Fruit fly (Drosophila melanogaster): Measurements from ENCODE around the gene CG43349.
A peak's percentile ranks its signal among the peaks of the same experiment; 100 is the strongest.

CG43349 gene

DNA sequence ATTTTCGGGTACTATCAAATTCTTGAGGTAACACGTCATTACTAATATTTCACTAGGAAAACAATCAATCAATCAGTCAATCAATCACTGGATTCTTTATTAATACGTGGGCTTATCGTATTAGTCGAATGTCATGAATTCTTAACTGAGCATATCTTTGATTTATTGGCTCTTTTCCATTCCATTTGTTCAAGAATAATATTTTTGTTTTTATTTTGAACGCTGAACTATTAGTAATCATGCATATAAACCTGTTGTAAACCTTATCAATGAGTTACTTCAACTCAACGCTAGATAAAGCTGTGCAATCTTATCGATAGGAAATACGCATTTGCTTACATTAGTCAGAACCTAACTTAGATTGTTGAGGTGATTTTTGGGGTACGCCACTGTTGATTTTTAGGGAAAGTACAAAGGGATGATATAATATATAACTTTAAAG, 1.4 kb downstream of the CG43349 start:
- TF ChIP-seq CG11617 (GFP tag; optimal IDR thresholded peaks at IDR 0.05) (no peak), Mnt (GFP tag; optimal IDR thresholded peaks at IDR 0.05) (no peak), cic (GFP tag; optimal IDR thresholded peaks at IDR 0.05) (peak; percentile 38), tj (GFP tag; optimal IDR thresholded peaks at IDR 0.05) (no peak), kay (GFP tag; ENCODE audit: borderline replicate concordance) (peak; percentile 83), CG7101 (tag; optimal IDR thresholded peaks at IDR 0.05) (no peak)

DNA sequence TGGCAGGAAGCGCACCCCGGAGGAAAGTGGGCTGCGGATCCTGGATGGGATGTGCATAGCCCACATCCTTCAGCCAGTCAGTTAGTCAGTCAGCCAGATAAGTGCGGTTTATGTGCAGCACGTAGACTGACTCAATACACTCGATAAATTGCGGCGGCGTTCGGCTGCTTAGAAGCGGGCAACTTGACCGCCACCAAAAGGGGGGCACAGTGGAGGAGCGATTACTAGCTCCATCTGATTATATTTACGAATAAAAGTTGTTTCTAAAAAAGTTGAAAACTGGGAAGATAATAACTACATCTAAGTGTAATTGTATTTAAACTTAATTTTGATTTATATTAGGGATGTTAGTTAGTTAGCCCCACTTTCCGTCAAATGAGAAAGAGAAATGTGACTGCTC, 2.4 kb downstream of the CG43349 start:
- no peak for TF ChIP-seq Hr96 (GFP tag; optimal IDR thresholded peaks at IDR 0.05)
- no peak for TF ChIP-seq tj (GFP tag; optimal IDR thresholded peaks at IDR 0.05)
- no peak for TF ChIP-seq bab1 (GFP tag; optimal IDR thresholded peaks at IDR 0.05)
- no peak for TF ChIP-seq CG12768 (GFP tag; optimal IDR thresholded peaks at IDR 0.05)

DNA sequence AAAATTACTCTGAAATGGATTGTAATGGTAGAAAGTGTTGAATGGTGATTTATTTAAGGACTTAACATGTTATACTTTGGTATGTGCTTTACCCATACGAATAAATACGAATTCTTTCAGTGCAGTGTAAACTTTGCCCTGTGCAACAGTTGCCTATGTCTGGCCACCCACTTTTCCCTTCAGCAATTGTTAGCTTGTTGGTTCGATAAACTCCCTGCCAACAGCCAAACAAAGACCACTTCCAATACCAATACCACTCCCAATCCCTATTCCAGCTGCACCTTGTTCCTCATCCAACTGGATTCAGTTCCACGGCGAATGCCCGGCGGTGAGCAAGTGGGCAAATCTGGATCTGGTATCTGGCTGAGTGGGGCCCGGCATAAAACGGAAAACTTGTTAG, 3.9 kb downstream of the CG43349 start, which contains the start of gene CG14342:
CG14342 (plus strand) TSS at position 301 of the 400 bp plus-strand sequence.
- no peak for TF ChIP-seq ovo (GFP tag; optimal IDR thresholded peaks at IDR 0.05)
- TF ChIP-seq cic (GFP tag; optimal IDR thresholded peaks at IDR 0.05): no peak
- TF ChIP-seq CG7101 (tag; optimal IDR thresholded peaks at IDR 0.05): no peak
- TF ChIP-seq tj (GFP tag; optimal IDR thresholded peaks at IDR 0.05): no peak
- TF ChIP-seq Hr96 (GFP tag; optimal IDR thresholded peaks at IDR 0.05): no peak
- TF ChIP-seq kay (GFP tag; ENCODE audit: borderline replicate concordance): no peak
- TF ChIP-seq bab1 (GFP tag; optimal IDR thresholded peaks at IDR 0.05): no peak
- TF ChIP-seq cnc (optimal IDR thresholded peaks at IDR 0.05): no peak
- no peak for TF ChIP-seq CG1620 (GFP tag; optimal IDR thresholded peaks at IDR 0.05)
- no peak for TF ChIP-seq CG5204 (GFP tag; optimal IDR thresholded peaks at IDR 0.05)
- no peak for TF ChIP-seq Clk (GFP tag; optimal IDR thresholded peaks at IDR 0.05)
- TF ChIP-seq CG14711 (tag; optimal IDR thresholded peaks at IDR 0.05): no peak
- TF ChIP-seq Mnt (GFP tag; optimal IDR thresholded peaks at IDR 0.05): no peak
- no peak for TF ChIP-seq Crg-1 (GFP tag; optimal IDR thresholded peaks at IDR 0.05)
- TF ChIP-seq CG33017 (tag; optimal IDR thresholded peaks at IDR 0.05): no peak
- TF ChIP-seq CG11617 (GFP tag; optimal IDR thresholded peaks at IDR 0.05): no peak
- no peak for TF ChIP-seq CG7045 (GFP tag; optimal IDR thresholded peaks at IDR 0.05)
- no peak for TF ChIP-seq toe (GFP tag; optimal IDR thresholded peaks at IDR 0.05)
- TF ChIP-seq CG12768 (GFP tag; optimal IDR thresholded peaks at IDR 0.05): no peak

DNA sequence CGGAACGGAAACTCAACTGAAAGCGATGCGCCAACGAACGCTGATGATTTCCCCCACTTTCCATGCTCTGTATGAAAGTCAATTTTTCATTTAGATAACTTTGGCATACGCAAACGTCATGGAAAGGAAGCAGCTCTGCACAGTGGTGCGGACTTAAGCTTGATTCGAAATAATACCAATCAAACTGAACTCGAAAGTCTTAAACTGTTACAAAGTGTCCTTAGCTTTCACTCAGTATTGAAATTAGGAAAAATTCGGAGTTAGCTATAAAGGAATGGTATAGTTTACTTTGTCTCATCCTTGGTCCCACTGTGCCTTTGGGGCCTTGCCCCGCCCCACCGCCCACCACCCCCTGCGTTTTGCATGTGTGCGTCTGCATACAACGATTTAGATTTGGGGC, 7.4 kb downstream of the CG43349 start:
- TF ChIP-seq ovo (GFP tag; optimal IDR thresholded peaks at IDR 0.05): no peak
- TF ChIP-seq pad (GFP tag; optimal IDR thresholded peaks at IDR 0.05): no peak
- TF ChIP-seq CG12768 (GFP tag; optimal IDR thresholded peaks at IDR 0.05): no peak
- no peak for TF ChIP-seq cic (GFP tag; optimal IDR thresholded peaks at IDR 0.05)
- TF ChIP-seq Crg-1 (GFP tag; optimal IDR thresholded peaks at IDR 0.05): no peak
- TF ChIP-seq Mnt (GFP tag; optimal IDR thresholded peaks at IDR 0.05): no peak
- no peak for TF ChIP-seq tj (GFP tag; optimal IDR thresholded peaks at IDR 0.05)
- no peak for TF ChIP-seq CG14711 (tag; optimal IDR thresholded peaks at IDR 0.05)
- TF ChIP-seq kay (GFP tag; ENCODE audit: borderline replicate concordance): no peak
- no peak for TF ChIP-seq CG1620 (GFP tag; optimal IDR thresholded peaks at IDR 0.05)
- no peak for TF ChIP-seq CG5204 (GFP tag; optimal IDR thresholded peaks at IDR 0.05)
- TF ChIP-seq Clk (GFP tag; optimal IDR thresholded peaks at IDR 0.05): no peak
- TF ChIP-seq toe (GFP tag; optimal IDR thresholded peaks at IDR 0.05): no peak
- no peak for TF ChIP-seq CG7045 (GFP tag; optimal IDR thresholded peaks at IDR 0.05)

DNA sequence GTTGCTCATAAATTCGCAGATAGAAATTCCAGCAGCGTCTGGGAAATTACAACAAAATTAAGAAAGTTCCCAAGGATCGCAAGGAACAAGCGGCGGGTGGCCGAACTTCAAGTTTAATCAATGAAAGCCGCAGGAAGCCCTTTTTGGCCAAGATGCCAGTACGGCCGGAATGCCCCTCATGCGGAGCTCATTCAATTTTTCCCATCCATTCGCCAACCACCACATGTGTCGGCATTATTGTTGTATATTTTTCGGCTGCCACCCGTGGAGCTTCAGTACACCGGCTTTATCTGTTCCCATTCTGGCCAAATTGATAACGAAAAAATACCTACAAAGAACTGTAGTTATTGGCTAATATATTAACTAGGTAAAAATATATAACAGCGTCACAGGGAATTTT, 11.5 kb downstream of the CG43349 start:
- TF ChIP-seq pad (GFP tag; optimal IDR thresholded peaks at IDR 0.05) (no peak), Hr96 (GFP tag; optimal IDR thresholded peaks at IDR 0.05) (no peak), CG7101 (tag; optimal IDR thresholded peaks at IDR 0.05) (no peak), Mnt (GFP tag; optimal IDR thresholded peaks at IDR 0.05) (no peak), kay (GFP tag; ENCODE audit: borderline replicate concordance) (no peak), bab1 (GFP tag; optimal IDR thresholded peaks at IDR 0.05) (no peak)

DNA sequence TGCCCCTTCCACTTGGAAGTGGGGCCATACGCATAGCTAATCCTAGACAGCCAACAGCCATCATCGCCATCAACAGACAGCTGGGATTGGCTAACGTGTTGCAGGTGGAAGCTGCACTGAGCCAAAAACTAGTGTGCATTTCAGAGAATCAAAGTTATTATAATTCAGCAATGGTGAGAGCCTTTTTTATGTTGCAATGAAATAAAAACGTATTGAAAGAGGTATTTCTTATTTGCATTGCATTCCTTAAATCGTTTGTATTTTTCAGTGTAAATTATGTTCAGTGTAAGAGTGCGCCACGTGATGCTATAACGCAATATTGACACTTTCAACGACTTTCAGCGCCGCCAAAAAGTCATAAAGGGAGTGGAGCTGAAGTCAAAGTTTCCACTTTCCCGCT, 13.6 kb downstream of the CG43349 start:
- no peak for TF ChIP-seq CG5204 (GFP tag; optimal IDR thresholded peaks at IDR 0.05)
- TF ChIP-seq CG7045 (GFP tag; optimal IDR thresholded peaks at IDR 0.05): no peak
- no peak for TF ChIP-seq CG1620 (GFP tag; optimal IDR thresholded peaks at IDR 0.05)
- TF ChIP-seq CG11617 (GFP tag; optimal IDR thresholded peaks at IDR 0.05): no peak

DNA sequence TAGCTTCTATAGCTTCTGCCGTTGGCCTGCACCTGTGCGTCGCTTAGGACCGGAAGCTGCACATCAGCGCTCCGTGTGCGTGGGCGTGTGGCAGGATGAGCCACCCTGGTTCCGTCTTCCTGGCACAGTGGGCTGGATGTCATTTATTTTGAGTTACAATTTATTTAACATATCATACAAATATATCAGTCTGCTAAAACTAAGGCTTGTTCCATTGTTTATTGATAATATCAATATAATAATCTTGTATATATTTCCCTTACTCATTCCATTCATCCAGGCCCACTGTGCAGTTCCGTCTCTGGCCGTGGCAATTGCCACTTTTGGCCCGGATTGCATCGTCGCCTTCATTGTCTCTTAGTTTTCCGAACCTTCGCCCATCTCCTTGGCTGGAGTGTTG, 14.5 kb downstream of the CG43349 start:
- TF ChIP-seq CG14711 (tag; optimal IDR thresholded peaks at IDR 0.05): no peak
- no peak for TF ChIP-seq cnc (optimal IDR thresholded peaks at IDR 0.05)
- no peak for TF ChIP-seq CG5204 (GFP tag; optimal IDR thresholded peaks at IDR 0.05)
- TF ChIP-seq toe (GFP tag; optimal IDR thresholded peaks at IDR 0.05): no peak

DNA sequence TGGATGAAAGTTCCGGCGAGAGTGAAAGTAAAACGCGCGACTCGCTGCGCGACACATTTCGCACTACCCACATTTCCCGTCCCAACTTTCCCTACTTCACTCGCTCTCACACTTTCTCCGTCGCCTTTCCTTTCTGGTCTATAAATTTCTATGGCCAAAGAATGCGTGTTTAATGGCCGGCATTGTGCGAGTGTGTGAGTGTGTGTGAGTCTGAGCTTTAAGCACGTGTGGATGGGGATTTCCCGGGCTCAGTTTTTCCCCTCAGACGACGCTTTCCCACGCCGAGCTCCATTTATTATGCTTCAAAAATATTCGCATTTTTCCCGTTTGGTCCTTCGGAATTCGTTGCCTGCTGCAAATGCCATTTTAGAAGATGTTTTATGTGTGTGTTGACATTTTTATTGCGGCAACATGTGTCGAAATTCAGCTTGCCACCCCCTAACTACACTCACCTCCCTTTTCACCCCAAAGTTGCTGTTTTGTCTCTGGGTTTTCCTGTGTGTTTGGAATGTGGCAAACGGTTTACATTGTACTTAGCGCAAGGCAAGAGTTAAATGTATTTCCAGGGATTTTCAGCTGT, 17.1 kb downstream of the CG43349 start:
- no peak for TF ChIP-seq cic (GFP tag; optimal IDR thresholded peaks at IDR 0.05)
- TF ChIP-seq bab1 (GFP tag; optimal IDR thresholded peaks at IDR 0.05): no peak
- TF ChIP-seq CG11617 (GFP tag; optimal IDR thresholded peaks at IDR 0.05): no peak
- TF ChIP-seq pad (GFP tag; optimal IDR thresholded peaks at IDR 0.05): no peak
- no peak for TF ChIP-seq Clk (GFP tag; optimal IDR thresholded peaks at IDR 0.05)
- no peak for TF ChIP-seq CG7045 (GFP tag; optimal IDR thresholded peaks at IDR 0.05)
- no peak for TF ChIP-seq tj (GFP tag; optimal IDR thresholded peaks at IDR 0.05)
- no peak for TF ChIP-seq CG1620 (GFP tag; optimal IDR thresholded peaks at IDR 0.05)
- no peak for TF ChIP-seq Mnt (GFP tag; optimal IDR thresholded peaks at IDR 0.05)
- no peak for TF ChIP-seq CG14711 (tag; optimal IDR thresholded peaks at IDR 0.05)
- no peak for TF ChIP-seq Crg-1 (GFP tag; optimal IDR thresholded peaks at IDR 0.05)
- TF ChIP-seq Hr96 (GFP tag; optimal IDR thresholded peaks at IDR 0.05): no peak
- TF ChIP-seq cnc (optimal IDR thresholded peaks at IDR 0.05): no peak
- no peak for TF ChIP-seq CG33017 (tag; optimal IDR thresholded peaks at IDR 0.05)
- TF ChIP-seq CG5204 (GFP tag; optimal IDR thresholded peaks at IDR 0.05): no peak
- TF ChIP-seq ovo (GFP tag; optimal IDR thresholded peaks at IDR 0.05): no peak
